Worm (Caenorhabditis elegans): Measurements from ENCODE around the gene C25D7.5.

- TF ChIP-seq mel-28 (tag; optimal IDR thresholded peaks at IDR 0.05; ENCODE audit: borderline replicate concordance): no peak
- no peak for TF ChIP-seq lin-54 (GFP tag; optimal IDR thresholded peaks at IDR 0.05)
- TF ChIP-seq dpl-1 (GFP tag; optimal IDR thresholded peaks at IDR 0.05): no peak
- no peak for TF ChIP-seq F23B12.7 (tag; optimal IDR thresholded peaks at IDR 0.05; ENCODE audit: insufficient read depth)
- TF ChIP-seq snpc-3.4 (tag; optimal IDR thresholded peaks at IDR 0.05): no peak
- no peak for TF ChIP-seq B0035.1 (tag; optimal IDR thresholded peaks at IDR 0.05)
- TF ChIP-seq chd-7 (tag; optimal IDR thresholded peaks at IDR 0.05): no peak
Measured at ce11 chrV:15072738-15073137, 20.3 kb downstream of the C25D7.5 start.

All from whole organism, young adult.